Fruit fly (Drosophila melanogaster) whole organism, embryonic: ENCODE measurements around the gene CG15536.

Source experiments
- BEAF-32 ChIP-seq: fragments of 200-800 bp; sonication (Bioruptor generic); optimal IDR thresholded peaks from 3 replicates; lab custom pipeline; 2017; ENCODE audit warnings: missing biosample characterization, missing genetic modification characterization, mild to moderate bottlenecking, moderate library complexity, missing genetic modification reagents
- Bteb2 ChIP-seq: fragments of 200-800 bp; sonication (Bioruptor generic); optimal IDR thresholded peaks from 2 replicates; lab custom pipeline; 2016; ENCODE audit warnings: missing biosample characterization, missing genetic modification characterization
- CG10267 ChIP-seq: fragments of 200-800 bp; sonication (Bioruptor generic); optimal IDR thresholded peaks from 2 replicates; lab custom pipeline; 2018; ENCODE audit warnings: missing biosample characterization, mild to moderate bottlenecking, missing genetic modification characterization, moderate library complexity
- CG12659 ChIP-seq: fragments of 200-800 bp; sonication (Bioruptor generic); optimal IDR thresholded peaks from 3 replicates; lab custom pipeline; 2017; ENCODE audit warnings: mild to moderate bottlenecking, missing biosample characterization, missing genetic modification reagents, missing genetic modification characterization
- CG12769 ChIP-seq: fragments of 200-800 bp; sonication (Bioruptor generic); optimal IDR thresholded peaks from 2 replicates; lab custom pipeline; 2019; ENCODE audit warnings: missing biosample characterization, mild to moderate bottlenecking, missing genetic modification characterization, moderate library complexity
- CG13296 ChIP-seq: fragments of 200-800 bp; sonication (Bioruptor generic); optimal IDR thresholded peaks from 3 replicates; lab custom pipeline; 2018; ENCODE audit warnings: missing biosample characterization, mild to moderate bottlenecking, missing genetic modification characterization
- CG13775 ChIP-seq: fragments of 200-800 bp; sonication (Bioruptor generic); optimal IDR thresholded peaks from 3 replicates; lab custom pipeline; 2017; ENCODE audit warnings: missing biosample characterization, mild to moderate bottlenecking, missing genetic modification characterization
- CG14860 ChIP-seq: fragments of 200-800 bp; sonication (Bioruptor generic); IDR thresholded peaks from 3 replicates; pipeline ENCODE4 v1.3.6; 2022; ENCODE audit warnings: missing biosample characterization, missing genetic modification characterization; ENCODE audit not compliant: partially characterized antibody
- CG15073 ChIP-seq: fragments of 200-800 bp; sonication (Bioruptor generic); optimal IDR thresholded peaks from 2 replicates; lab custom pipeline; 2016; ENCODE audit warnings: missing biosample characterization, missing genetic modification characterization
- CG15479 ChIP-seq: fragments of 200-800 bp; sonication (Bioruptor generic); optimal IDR thresholded peaks from 3 replicates; lab custom pipeline; 2019; ENCODE audit warnings: missing biosample characterization, mild to moderate bottlenecking, missing genetic modification characterization, moderate library complexity
- CG1603 ChIP-seq: fragments of 200-800 bp; sonication (Bioruptor generic); optimal IDR thresholded peaks from 2 replicates; lab custom pipeline; 2019; ENCODE audit warnings: missing biosample characterization, mild to moderate bottlenecking, missing genetic modification characterization, moderate library complexity
- CG16863 ChIP-seq: fragments of 200-800 bp; sonication (Bioruptor generic); optimal IDR thresholded peaks from 3 replicates; lab custom pipeline; 2016; ENCODE audit warnings: missing biosample characterization, missing genetic modification characterization
- CG17829 ChIP-seq: fragments of 200-800 bp; optimal IDR thresholded peaks from 2 replicates; lab custom pipeline; 2019; ENCODE audit warnings: missing biosample characterization, mild to moderate bottlenecking, missing genetic modification characterization, moderate library complexity
- CG2116 ChIP-seq: fragments of 200-800 bp; sonication (Bioruptor generic); optimal IDR thresholded peaks from 3 replicates; lab custom pipeline; 2018; ENCODE audit warnings: missing biosample characterization, mild to moderate bottlenecking, missing genetic modification characterization
- CG2712 ChIP-seq: fragments of 200-800 bp; optimal IDR thresholded peaks from 3 replicates; lab custom pipeline; 2019; ENCODE audit warnings: missing biosample characterization, mild to moderate bottlenecking, missing genetic modification characterization, moderate library complexity
- CG30020 ChIP-seq: fragments of 200-800 bp; optimal IDR thresholded peaks from 2 replicates; lab custom pipeline; 2019; ENCODE audit warnings: missing biosample characterization, mild to moderate bottlenecking, missing genetic modification characterization, moderate library complexity
- CG3281 ChIP-seq: fragments of 200-800 bp; sonication (Bioruptor generic); optimal IDR thresholded peaks from 3 replicates; lab custom pipeline; 2017; ENCODE audit warnings: missing biosample characterization, mild to moderate bottlenecking, missing genetic modification characterization
- CG3726 ChIP-seq: fragments of 200-800 bp; sonication (Bioruptor generic); IDR thresholded peaks from 3 replicates; pipeline ENCODE4, ENCODE4 v1.3.6; 2022; ENCODE audit warnings: missing biosample characterization, missing genetic modification characterization
- CG3995 ChIP-seq: fragments of 200-800 bp; sonication (Bioruptor generic); optimal IDR thresholded peaks from 3 replicates; lab custom pipeline; 2016; ENCODE audit warnings: missing biosample characterization, missing genetic modification characterization
- CG4730 ChIP-seq: fragments of 200-800 bp; sonication (Bioruptor generic); IDR thresholded peaks from 2 replicates; pipeline ENCODE4 v1.3.6; 2022; ENCODE audit warnings: missing biosample characterization, missing genetic modification characterization
- CG6175 ChIP-seq: fragments of 200-800 bp; sonication (Bioruptor generic); IDR thresholded peaks from 3 replicates; pipeline ENCODE4 v1.3.6; 2022; ENCODE audit warnings: missing biosample characterization, missing genetic modification characterization
- CG6254 ChIP-seq: fragments of 200-800 bp; sonication (Bioruptor generic); optimal IDR thresholded peaks from 3 replicates; lab custom pipeline; 2017; ENCODE audit warnings: mild to moderate bottlenecking, missing biosample characterization, missing genetic modification reagents, missing genetic modification characterization
- Dll ChIP-seq: fragments of 200-800 bp; sonication (Bioruptor generic); IDR thresholded peaks from 4 replicates; pipeline ENCODE4 v1.3.6; 2022; ENCODE audit warnings: missing biosample characterization, missing genetic modification characterization; ENCODE audit not compliant: partially characterized antibody
- NFAT ChIP-seq: fragments of 200-800 bp; sonication (Bioruptor generic); IDR thresholded peaks from 2 replicates; pipeline ENCODE4 v1.3.6; 2022; ENCODE audit warnings: missing biosample characterization, missing genetic modification characterization
- NK7.1 ChIP-seq: fragments of 200-800 bp; sonication (Bioruptor generic); optimal IDR thresholded peaks from 3 replicates; lab custom pipeline; 2016; ENCODE audit warnings: missing biosample characterization, missing genetic modification characterization
- Neu2 ChIP-seq: fragments of 200-800 bp; sonication (Bioruptor generic); optimal IDR thresholded peaks from 3 replicates; lab custom pipeline; 2016; ENCODE audit warnings: missing biosample characterization, missing genetic modification characterization, borderline replicate concordance
- PHDP ChIP-seq: fragments of 200-800 bp; sonication (Bioruptor generic); optimal IDR thresholded peaks from 3 replicates; lab custom pipeline; 2018; ENCODE audit warnings: missing biosample characterization, mild to moderate bottlenecking, missing genetic modification characterization, moderate library complexity
- Ptx1 ChIP-seq: fragments of 200-800 bp; sonication (Bioruptor generic); IDR thresholded peaks from 2 replicates; pipeline ENCODE4 v1.3.6; 2022; ENCODE audit warnings: missing biosample characterization, missing genetic modification characterization
- Rfx ChIP-seq: fragments of 200-800 bp; sonication (Bioruptor generic); IDR thresholded peaks from 2 replicates; pipeline ENCODE4 v1.3.6; 2022; ENCODE audit warnings: missing biosample characterization, missing genetic modification characterization
- Six4 ChIP-seq: fragments of 200-800 bp; sonication (Bioruptor generic); optimal IDR thresholded peaks from 2 replicates; lab custom pipeline; 2016; ENCODE audit warnings: missing biosample characterization, missing genetic modification characterization
- TFAM ChIP-seq: fragments of 200-800 bp; sonication (Bioruptor generic); optimal IDR thresholded peaks from 2 replicates; lab custom pipeline; 2017; ENCODE audit warnings: missing biosample characterization, missing genetic modification characterization, inconsistent platforms
- Xbp1 ChIP-seq: fragments of 200-800 bp; sonication (Bioruptor generic); optimal IDR thresholded peaks from 3 replicates; lab custom pipeline; 2016; ENCODE audit warnings: missing biosample characterization, mild to moderate bottlenecking, missing genetic modification characterization
- aop ChIP-seq: fragments of 200-800 bp; sonication (Bioruptor generic); IDR thresholded peaks from 2 replicates; pipeline ENCODE4 v1.3.6; 2022; ENCODE audit warnings: missing biosample characterization, missing genetic modification characterization
- ato ChIP-seq: fragments of 200-800 bp; sonication (Bioruptor generic); IDR thresholded peaks from 2 replicates; pipeline ENCODE4 v1.3.6; 2022; ENCODE audit warnings: missing biosample characterization, missing genetic modification characterization; ENCODE audit not compliant: partially characterized antibody
- chm ChIP-seq: fragments of 200-800 bp; sonication (Bioruptor generic); IDR thresholded peaks from 2 replicates; pipeline ENCODE4 v1.3.6; 2022; ENCODE audit warnings: missing biosample characterization, missing genetic modification characterization
- crp ChIP-seq, 2 experiments: fragments of 200-800 bp; sonication (Bioruptor generic); optimal IDR thresholded peaks; 2 replicates in 1 of 2; 3 replicates in 1 of 2; lab custom pipeline; 2017; ENCODE audit warnings: missing biosample characterization in 2 of 2, missing genetic modification characterization in 2 of 2, mild to moderate bottlenecking in 1 of 2, moderate library complexity in 1 of 2
- da ChIP-seq: fragments of 200-800 bp; sonication (Bioruptor generic); optimal IDR thresholded peaks from 2 replicates; lab custom pipeline; 2016; ENCODE audit warnings: missing biosample characterization, missing genetic modification characterization
- dpn ChIP-seq, 2 experiments: fragments of 200-800 bp; sonication (Bioruptor generic); optimal IDR thresholded peaks; 3 replicates each; lab custom pipeline; 2016; ENCODE audit warnings: missing biosample characterization in 2 of 2, missing genetic modification characterization in 2 of 2
- fd102C ChIP-seq: fragments of 200-800 bp; sonication (Bioruptor generic); optimal IDR thresholded peaks from 2 replicates; lab custom pipeline; 2018; ENCODE audit warnings: missing biosample characterization, mild to moderate bottlenecking, missing genetic modification characterization, moderate library complexity
- gem ChIP-seq: fragments of 200-800 bp; sonication (Bioruptor generic); optimal IDR thresholded peaks from 2 replicates; lab custom pipeline; 2019; ENCODE audit warnings: missing biosample characterization, mild to moderate bottlenecking, missing genetic modification characterization, moderate library complexity
- lab ChIP-seq: fragments of 200-800 bp; sonication (Bioruptor generic); optimal IDR thresholded peaks from 3 replicates; lab custom pipeline; 2017; ENCODE audit warnings: missing biosample characterization, missing genetic modification characterization, mild to moderate bottlenecking, moderate library complexity, missing genetic modification reagents
- sd ChIP-seq: fragments of 200-800 bp; sonication (Bioruptor generic); optimal IDR thresholded peaks from 3 replicates; lab custom pipeline; 2018; ENCODE audit warnings: missing biosample characterization, mild to moderate bottlenecking, missing genetic modification characterization, moderate library complexity
- sens ChIP-seq: fragments of 200-800 bp; sonication (Bioruptor generic); peaks from one replicate; lab custom pipeline; 2016; ENCODE audit warnings: missing biosample characterization, missing genetic modification characterization
- slbo ChIP-seq: fragments of 200-800 bp; sonication (Bioruptor generic); IDR thresholded peaks from 2 replicates; pipeline ENCODE4 v1.3.6; 2022; ENCODE audit warnings: missing biosample characterization, missing genetic modification characterization
- sna ChIP-seq: fragments of 200-800 bp; sonication (Bioruptor generic); IDR thresholded peaks from 2 replicates; pipeline ENCODE4 v1.3.6; 2022; ENCODE audit warnings: missing biosample characterization, missing genetic modification characterization; ENCODE audit not compliant: partially characterized antibody
- stwl ChIP-seq: fragments of 200-800 bp; sonication (Bioruptor generic); optimal IDR thresholded peaks from 3 replicates; lab custom pipeline; 2018; ENCODE audit warnings: missing biosample characterization, mild to moderate bottlenecking, missing genetic modification characterization, moderate library complexity
- tgo ChIP-seq: fragments of 200-800 bp; sonication (Bioruptor generic); IDR thresholded peaks from 3 replicates; pipeline ENCODE4 v1.3.6; 2022; ENCODE audit warnings: missing biosample characterization, missing genetic modification characterization
- tup ChIP-seq: fragments of 200-800 bp; sonication (Bioruptor generic); optimal IDR thresholded peaks from 2 replicates; lab custom pipeline; 2016; ENCODE audit warnings: missing biosample characterization, mild to moderate bottlenecking, missing genetic modification characterization, moderate library complexity
- usp ChIP-seq: fragments of >200 bp; optimal IDR thresholded peaks from 2 replicates; lab custom pipeline; 2017; ENCODE audit warnings: missing biosample characterization, missing genetic modification characterization
- yki ChIP-seq: fragments of >200 bp; optimal IDR thresholded peaks from 3 replicates; lab custom pipeline; 2018
- zen2 ChIP-seq: fragments of 200-800 bp; sonication (Bioruptor generic); IDR thresholded peaks from 3 replicates; pipeline ENCODE4 v1.3.6; 2022; ENCODE audit warnings: missing biosample characterization, missing genetic modification characterization; ENCODE audit not compliant: partially characterized antibody

Gene CG15536

DNA sequence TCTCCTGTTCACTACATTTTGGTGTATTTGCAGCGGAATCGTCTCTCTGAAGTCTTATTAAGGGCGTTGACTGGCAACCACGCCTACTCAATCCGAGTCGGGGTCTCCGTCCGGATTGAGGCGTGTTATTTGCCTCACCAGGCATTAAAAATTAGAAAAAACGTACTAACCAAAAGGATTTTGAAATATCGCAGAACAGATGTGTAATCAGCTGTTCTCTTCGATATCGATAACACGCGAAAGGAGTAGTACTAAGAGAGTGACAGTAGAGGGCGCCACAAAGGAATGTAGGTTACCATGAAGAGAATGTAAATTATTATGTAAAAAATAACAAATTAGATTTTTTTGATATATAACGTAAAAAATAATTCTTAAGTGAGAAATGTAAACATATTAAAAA, at the start of gene CG15536 (continued):
- TF ChIP-seq CG6254 (GFP tag; lab: Kevin White, UChicago), result no peak
- no peak for TF ChIP-seq CG6175 (GFP tag; lab: Robert Waterston, UW)
- no peak for TF ChIP-seq CG15073 (GFP tag; lab: Kevin White, UChicago)
- TF ChIP-seq tup (GFP tag; lab: Kevin White, UChicago), result no peak
- TF ChIP-seq CG3281 (GFP tag; lab: Kevin White, UChicago), result no peak
- no peak for TF ChIP-seq sens (GFP tag; lab: Kevin White, UChicago)
- TF ChIP-seq crp (GFP tag; optimal IDR thresholded peaks at IDR 0.05; lab: Kevin White, UChicago), result peak; percentile 95 to 99
- no peak for TF ChIP-seq usp (GFP tag; lab: Kevin White, UChicago)
- no peak for TF ChIP-seq chm (GFP tag; lab: Robert Waterston, UW)
- no peak for TF ChIP-seq tgo (GFP tag; lab: Robert Waterston, UW)
- TF ChIP-seq CG14860 (GFP tag; lab: Robert Waterston, UW), result peak; percentile 60
- no peak for TF ChIP-seq da (GFP tag; lab: Kevin White, UChicago)
- peak; percentile 63 for TF ChIP-seq BEAF-32 (GFP tag; lab: Kevin White, UChicago)
- TF ChIP-seq CG17829 (tag; lab: Kevin White, UChicago), result no peak
- no peak for TF ChIP-seq yki (lab: Kevin White, UChicago)
- TF ChIP-seq TFAM (GFP tag; lab: Kevin White, UChicago), result no peak
- no peak for TF ChIP-seq NK7.1 (GFP tag; lab: Kevin White, UChicago)
- no peak for TF ChIP-seq NFAT (GFP tag; lab: Robert Waterston, UW)
- TF ChIP-seq Xbp1 (GFP tag; lab: Kevin White, UChicago), result peak; percentile 7
- no peak for TF ChIP-seq dpn (GFP tag; optimal IDR thresholded peaks at IDR 0.05; lab: Kevin White, UChicago)
- TF ChIP-seq Rfx (GFP tag; lab: Robert Waterston, UW), result no peak
- no peak for TF ChIP-seq aop (GFP tag; lab: Robert Waterston, UW)
- TF ChIP-seq CG2712 (tag; lab: Kevin White, UChicago), result no peak
- TF ChIP-seq Dll (GFP tag; lab: Robert Waterston, UW), result peak; percentile 65; the same call in 3 of the 4 replicates
- TF ChIP-seq sna (GFP tag; lab: Robert Waterston, UW), result peak; percentile 49; the same call in 1 of the 2 replicates
- TF ChIP-seq CG3726, result no peak
- TF ChIP-seq CG30020 (tag; lab: Kevin White, UChicago), result no peak
- peak; percentile 6 for TF ChIP-seq CG3995 (GFP tag; lab: Kevin White, UChicago)
- TF ChIP-seq CG12659 (GFP tag; lab: Kevin White, UChicago), result peak; percentile 20
- no peak for TF ChIP-seq CG13775 (GFP tag; lab: Kevin White, UChicago)
- no peak for TF ChIP-seq gem (tag; lab: Kevin White, UChicago)
- TF ChIP-seq slbo (GFP tag; lab: Robert Waterston, UW), result no peak
- TF ChIP-seq lab (GFP tag; lab: Kevin White, UChicago), result no peak
- peak; percentile 72 for TF ChIP-seq stwl (tag; lab: Kevin White, UChicago)
- no peak for TF ChIP-seq fd102C (GFP tag; lab: Kevin White, UChicago)
- peak; percentile 15; the same call in 2 of the 3 replicates for TF ChIP-seq zen2 (GFP tag; lab: Robert Waterston, UW)
- TF ChIP-seq sd (tag; lab: Kevin White, UChicago), result peak; percentile 96
- no peak for TF ChIP-seq Six4
- no peak for TF ChIP-seq CG4730 (GFP tag; lab: Robert Waterston, UW)
- no peak for TF ChIP-seq CG16863
- TF ChIP-seq Ptx1 (GFP tag; lab: Robert Waterston, UW), result no peak
- peak; percentile 46; the same call in 1 of the 2 replicates for TF ChIP-seq ato
- no peak for TF ChIP-seq Bteb2 (GFP tag; lab: Kevin White, UChicago)
- TF ChIP-seq PHDP (tag; lab: Kevin White, UChicago), result peak; percentile 13
- no peak for TF ChIP-seq CG13296 (GFP tag; lab: Kevin White, UChicago)
- peak; percentile 68 for TF ChIP-seq CG10267 (tag; lab: Kevin White, UChicago)
- TF ChIP-seq CG1603 (tag; lab: Kevin White, UChicago), result peak; percentile 42
- TF ChIP-seq CG12769 (tag; lab: Kevin White, UChicago), result no peak
- no peak for TF ChIP-seq Neu2
- no peak for TF ChIP-seq CG15479 (GFP tag; lab: Kevin White, UChicago)
- peak; percentile 60 for TF ChIP-seq CG2116 (GFP tag; lab: Kevin White, UChicago)
